Worm (Caenorhabditis elegans) whole organism, L4/young adult: ENCODE data around the gene bath-4.

Experiments
- W03F9.2 ChIP-seq: fragments of 150-350 bp; optimal IDR thresholded peaks from 2 replicates; lab custom pipeline; 2014; ENCODE audit warnings: missing biosample characterization, missing genetic modification characterization
- dao-5 ChIP-seq: sonication (generic microtip); optimal IDR thresholded peaks from 2 replicates; lab custom pipeline; 2016; ENCODE audit warnings: missing genotype, missing genetic modification characterization, moderate library complexity, missing compliant biosample characterization
- him-1 ChIP-seq: sonication (generic microtip); optimal IDR thresholded peaks from 2 replicates; lab custom pipeline; 2016; ENCODE audit warnings: missing genotype, missing genetic modification reagents, missing genetic modification characterization, missing compliant biosample characterization

DNA sequence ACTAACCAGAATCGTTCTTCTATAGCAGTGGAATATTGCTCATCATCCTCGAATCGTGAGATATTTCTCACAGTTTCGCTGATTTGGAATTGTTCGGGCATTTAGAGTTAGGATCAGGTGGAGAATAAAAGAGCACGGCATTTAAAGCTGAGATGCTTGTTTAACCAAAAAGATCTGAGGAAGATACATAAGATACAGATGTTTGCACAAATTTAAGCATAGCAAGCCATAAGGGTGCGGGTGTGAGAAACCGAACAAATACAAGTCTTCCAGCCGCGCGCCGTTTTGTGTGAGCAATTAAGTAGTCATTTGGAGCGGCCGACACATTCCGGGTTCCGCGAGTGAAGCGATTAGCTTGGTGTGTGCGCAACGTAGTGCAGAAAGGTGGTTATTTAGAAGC is 31.4 kb downstream of the bath-4 start, which contains the start of gene math-7:
- TF ChIP-seq dao-5 (tag; lab: Kevin White, UChicago): no peak
- no peak for TF ChIP-seq him-1 (tag; lab: Kevin White, UChicago)
- TF ChIP-seq W03F9.2 (tag; lab: Kevin White, UChicago): no peak
